Worm (Caenorhabditis elegans) whole organism, L3 larva: ENCODE measurements around the gene Y51A2B.6.

Source experiments
- ZK546.5 ChIP-seq: sonication (generic microtip); optimal IDR thresholded peaks from 2 replicates; lab custom pipeline; 2017; ENCODE audit warnings: missing biosample characterization, missing genetic modification characterization
- ceh-16 ChIP-seq: sonication (generic microtip); optimal IDR thresholded peaks from 2 replicates; lab custom pipeline; 2017; ENCODE audit warnings: missing biosample characterization, missing genetic modification characterization
- ceh-28 ChIP-seq: fragments of 150-350 bp; optimal IDR thresholded peaks from 2 replicates; lab custom pipeline; 2014; ENCODE audit warnings: missing biosample characterization, missing genetic modification reagents, missing genetic modification characterization
- egl-27 ChIP-seq: sonication (generic microtip); optimal IDR thresholded peaks from 4 replicates; lab custom pipeline; 2017; ENCODE audit warnings: missing biosample characterization, missing genetic modification reagents, missing genetic modification characterization
- egl-5 ChIP-seq: fragments of 150-350 bp; optimal IDR thresholded peaks from 2 replicates; lab custom pipeline; 2017; ENCODE audit warnings: missing biosample characterization, missing genetic modification reagents, missing genetic modification characterization, inconsistent platforms
- elt-1 ChIP-seq: fragments of 150-350 bp; optimal IDR thresholded peaks from 2 replicates; lab custom pipeline; 2014; ENCODE audit warnings: missing biosample characterization, missing genetic modification characterization
- elt-2 ChIP-seq: sonication (generic microtip); optimal IDR thresholded peaks from 2 replicates; lab custom pipeline; 2016; ENCODE audit warnings: missing genetic modification reagents, mild to moderate bottlenecking, missing genetic modification characterization, missing compliant biosample characterization
- eor-1 ChIP-seq, 2 experiments: fragments of 150-350 bp; optimal IDR thresholded peaks; 2 replicates each; lab custom pipeline; 2014 to 2018; ENCODE audit warnings: missing biosample characterization in 2 of 2, missing genetic modification characterization in 2 of 2
- fkh-2 ChIP-seq: fragments of 150-350 bp; optimal IDR thresholded peaks from 2 replicates; lab custom pipeline; 2014; ENCODE audit warnings: missing biosample characterization, missing genetic modification reagents, missing genetic modification characterization
- fos-1 ChIP-seq: fragments of 150-350 bp; optimal IDR thresholded peaks from 2 replicates; lab custom pipeline; 2014; ENCODE audit warnings: missing biosample characterization, missing genetic modification characterization
- hmg-11 ChIP-seq: sonication (generic microtip); optimal IDR thresholded peaks from 2 replicates; lab custom pipeline; 2016; ENCODE audit warnings: missing genetic modification characterization, missing compliant biosample characterization
- lin-15B ChIP-seq: fragments of 150-350 bp; optimal IDR thresholded peaks from 2 replicates; lab custom pipeline; 2014; ENCODE audit warnings: missing biosample characterization, missing genetic modification characterization
- lin-39 ChIP-seq: fragments of 150-350 bp; optimal IDR thresholded peaks from 2 replicates; lab custom pipeline; 2018; ENCODE audit warnings: missing biosample characterization, missing genetic modification reagents, missing genetic modification characterization
- lsy-12 ChIP-seq: sonication (generic microtip); optimal IDR thresholded peaks from 2 replicates; lab custom pipeline; 2016; ENCODE audit warnings: mild to moderate bottlenecking, missing genetic modification characterization, missing compliant biosample characterization
- mml-1 ChIP-seq: fragments of 150-350 bp; sonication (generic microtip); optimal IDR thresholded peaks from 3 replicates; lab custom pipeline; 2014; ENCODE audit warnings: missing biosample characterization, missing genetic modification characterization
- nhr-11 ChIP-seq: fragments of 150-350 bp; optimal IDR thresholded peaks from 2 replicates; lab custom pipeline; 2014; ENCODE audit warnings: missing biosample characterization, missing genetic modification characterization
- nhr-12 ChIP-seq: fragments of 150-350 bp; optimal IDR thresholded peaks from 2 replicates; lab custom pipeline; 2014; ENCODE audit warnings: missing biosample characterization, missing genetic modification characterization
- nhr-23 ChIP-seq: fragments of 150-350 bp; optimal IDR thresholded peaks from 2 replicates; lab custom pipeline; 2014; ENCODE audit warnings: missing biosample characterization, missing genetic modification reagents, missing genetic modification characterization
- nhr-237 ChIP-seq: fragments of 150-350 bp; optimal IDR thresholded peaks from 2 replicates; lab custom pipeline; 2014; ENCODE audit warnings: missing biosample characterization, missing genetic modification characterization
- nhr-28 ChIP-seq: fragments of 150-350 bp; optimal IDR thresholded peaks from 2 replicates; lab custom pipeline; 2014; ENCODE audit warnings: missing biosample characterization, missing genetic modification characterization
- nhr-43 ChIP-seq: sonication (generic microtip); optimal IDR thresholded peaks from 2 replicates; lab custom pipeline; 2016; ENCODE audit warnings: mild to moderate bottlenecking, missing genetic modification characterization, missing compliant biosample characterization; ENCODE audit not compliant: poor library complexity, severe bottlenecking
- nhr-67 ChIP-seq: fragments of 150-350 bp; optimal IDR thresholded peaks from 2 replicates; lab custom pipeline; 2014; ENCODE audit warnings: missing biosample characterization, missing genetic modification characterization
- nhr-77 ChIP-seq: fragments of 150-350 bp; optimal IDR thresholded peaks from 2 replicates; lab custom pipeline; 2014; ENCODE audit warnings: missing biosample characterization, missing genetic modification characterization
- pha-4 ChIP-seq: fragments of 150-350 bp; optimal IDR thresholded peaks from 2 replicates; lab custom pipeline; 2014; ENCODE audit warnings: missing biosample characterization, missing genetic modification reagents, missing genetic modification characterization
- pqm-1 ChIP-seq: fragments of 150-350 bp; optimal IDR thresholded peaks from 2 replicates; lab custom pipeline; 2017; ENCODE audit warnings: missing biosample characterization, missing genetic modification characterization, inconsistent platforms
- sea-2 ChIP-seq: fragments of 150-350 bp; sonication (generic microtip); optimal IDR thresholded peaks from 4 replicates; lab custom pipeline; 2014; ENCODE audit warnings: missing biosample characterization, missing genetic modification reagents, missing genetic modification characterization
- skn-1 ChIP-seq: fragments of 150-350 bp; optimal IDR thresholded peaks from 2 replicates; lab custom pipeline; 2014; ENCODE audit warnings: missing biosample characterization, missing genetic modification characterization
- snpc-4 ChIP-seq: fragments of 150-350 bp; optimal IDR thresholded peaks from 2 replicates; lab custom pipeline; 2014; ENCODE audit warnings: missing biosample characterization, missing genetic modification characterization
- tbx-2 ChIP-seq: sonication (generic microtip); optimal IDR thresholded peaks from 2 replicates; lab custom pipeline; 2016; ENCODE audit warnings: mild to moderate bottlenecking, missing genetic modification characterization, missing compliant biosample characterization
- unc-39 ChIP-seq: sonication (generic microtip); optimal IDR thresholded peaks from 4 replicates; lab custom pipeline; 2017; ENCODE audit warnings: missing biosample characterization, missing genetic modification characterization
- unc-62 ChIP-seq: fragments of 150-350 bp; sonication (generic microtip); optimal IDR thresholded peaks from 4 replicates; lab custom pipeline; 2014; ENCODE audit warnings: missing biosample characterization, missing genetic modification reagents, missing genetic modification characterization
- zag-1 ChIP-seq: fragments of 150-350 bp; optimal IDR thresholded peaks from 2 replicates; lab custom pipeline; 2014; ENCODE audit warnings: missing biosample characterization, missing genetic modification characterization
- ztf-4 ChIP-seq: fragments of 150-350 bp; optimal IDR thresholded peaks from 2 replicates; lab custom pipeline; 2014; ENCODE audit warnings: missing biosample characterization, missing genetic modification characterization

Y51A2B.6 gene

DNA sequence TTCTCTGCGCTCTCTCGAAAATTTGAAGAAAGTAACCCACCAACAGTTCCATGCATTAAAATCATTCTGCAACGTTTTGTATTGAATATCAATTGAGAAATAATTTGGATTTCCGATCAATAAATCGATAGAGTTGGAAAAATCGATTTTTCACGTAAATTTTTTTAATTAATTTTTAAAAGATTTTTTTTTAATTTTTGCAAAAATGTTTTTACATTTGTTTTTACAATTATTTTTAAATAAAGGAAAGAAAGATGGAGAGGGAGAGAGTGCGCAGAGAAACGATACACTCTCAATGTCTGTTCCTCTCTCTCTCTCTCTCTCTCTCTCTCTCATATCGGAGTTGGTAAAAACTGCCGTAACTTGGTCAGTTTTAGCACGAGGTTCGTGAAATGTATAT is 31.4 kb upstream of the Y51A2B.6 start, which contains the start of gene ZK262.19:
Gene ZK262.19, minus strand, starts transcription at position 101 of the 400 bp plus-strand sequence.
- TF ChIP-seq elt-1 (no peak), elt-2 (no peak), nhr-23 (tag; lab: Kevin White, UChicago) (no peak), fkh-2 (tag; lab: Kevin White, UChicago) (no peak), lin-39 (tag; lab: Kevin White, UChicago) (no peak), fos-1 (tag; lab: Kevin White, UChicago) (no peak), sea-2 (no peak), nhr-67 (no peak), skn-1 (no peak), mml-1 (tag; lab: Kevin White, UChicago) (no peak), lin-15B (no peak), ZK546.5 (tag; lab: Kevin White, UChicago) (no peak), pqm-1 (no peak), lsy-12 (tag; lab: Kevin White, UChicago) (no peak), egl-5 (tag; lab: Kevin White, UChicago) (no peak), snpc-4 (no peak), nhr-43 (no peak)

- TF ChIP-seq nhr-237: no peak
- TF ChIP-seq nhr-12 (tag; lab: Kevin White, UChicago): no peak
- TF ChIP-seq ceh-28: no peak
- TF ChIP-seq ceh-16 (tag; lab: Kevin White, UChicago): no peak
- TF ChIP-seq snpc-4: no peak
- TF ChIP-seq tbx-2 (tag; lab: Kevin White, UChicago): no peak
- no peak for TF ChIP-seq egl-27
- TF ChIP-seq nhr-43: no peak
- TF ChIP-seq nhr-67: no peak
- no peak for TF ChIP-seq nhr-23 (tag; lab: Kevin White, UChicago)
- no peak for TF ChIP-seq ztf-4 (tag; lab: Kevin White, UChicago)
- no peak for TF ChIP-seq hmg-11 (tag; lab: Kevin White, UChicago)
- no peak for TF ChIP-seq unc-62
- TF ChIP-seq nhr-77 (tag; lab: Kevin White, UChicago): no peak
Observed at ce11 chrV:18424471-18424870, 30.4 kb upstream of the Y51A2B.6 start, which contains the start of gene ZK262.4. ZK262.4 (minus strand) TSS chrV:18424571.

DNA sequence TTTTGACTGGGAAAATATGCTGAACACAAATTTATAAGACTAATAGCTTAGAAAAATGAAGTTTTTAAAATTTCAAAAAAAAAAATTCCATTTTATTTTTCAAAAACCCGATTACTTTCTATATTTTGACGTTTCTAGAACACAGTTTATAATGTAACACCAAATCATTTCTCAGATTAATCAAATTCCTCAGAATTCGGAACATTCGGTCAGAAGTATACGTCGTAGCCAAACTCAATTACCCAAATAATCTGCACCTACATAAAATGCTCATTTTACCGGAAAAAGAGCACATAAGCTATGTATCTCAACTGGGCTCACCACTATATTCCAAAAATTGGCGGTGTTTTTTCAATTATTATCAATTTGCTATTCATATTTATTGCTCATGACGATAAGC is 26.7 kb upstream of the Y51A2B.6 start, which contains the start of gene srj-26:
Gene srj-26, plus strand, starts transcription at position 301 of the 400 bp plus-strand sequence.
- TF ChIP-seq skn-1: no peak
- TF ChIP-seq nhr-67: no peak
- no peak for TF ChIP-seq eor-1 (tag; optimal IDR thresholded peaks at IDR 0.05; lab: Kevin White, UChicago)
- TF ChIP-seq nhr-237: no peak

DNA sequence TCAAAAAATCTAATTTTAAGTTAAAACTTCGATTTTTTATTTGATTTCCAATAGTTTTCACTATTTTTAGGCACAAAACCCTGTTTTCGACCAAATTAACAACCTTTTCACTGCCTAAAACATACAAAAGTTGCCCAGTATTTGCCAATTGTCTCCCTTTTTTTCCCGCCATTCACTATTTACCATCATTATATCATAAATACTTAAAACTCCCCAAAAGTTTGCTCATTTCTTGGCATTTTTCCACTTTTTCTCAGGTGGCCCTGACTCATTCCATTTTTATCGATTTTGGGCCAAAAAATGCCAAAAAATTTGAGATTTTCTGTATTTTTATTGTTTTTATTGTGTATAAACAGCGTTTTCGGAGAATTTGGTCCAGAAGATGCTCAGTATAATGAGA is 19.9 kb upstream of the Y51A2B.6 start, which contains the start of gene txt-8:
Gene txt-8, plus strand, starts transcription at position 301 of the 400 bp plus-strand sequence.
- TF ChIP-seq pha-4 (tag; lab: Kevin White, UChicago) (peak; percentile 1), elt-2 (no peak), sea-2 (no peak)

DNA sequence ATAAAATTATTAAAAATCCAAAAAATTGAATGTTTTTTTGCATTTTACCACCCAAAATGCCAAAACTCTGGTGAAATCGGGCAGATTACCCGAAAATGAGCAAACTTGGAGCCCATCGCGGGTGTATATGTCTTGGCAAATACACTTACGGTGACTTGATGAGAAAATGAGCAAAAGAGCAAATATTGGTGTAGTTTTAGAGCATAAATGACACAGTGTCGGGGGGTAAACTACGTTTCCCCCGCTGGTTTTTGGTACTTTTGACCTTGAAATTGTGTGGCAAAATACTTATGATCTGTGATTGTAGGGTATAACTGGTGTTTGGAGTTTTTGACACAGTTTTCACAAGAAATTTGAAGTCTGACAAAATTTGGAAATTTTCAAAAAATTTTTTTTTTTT is 18.8 kb upstream of the Y51A2B.6 start, which contains the start of gene ZK262.2:
Gene ZK262.2, minus strand, starts transcription at position 101 of the 400 bp plus-strand sequence.
- TF ChIP-seq pha-4 (tag; lab: Kevin White, UChicago) (peak; percentile 9), ZK546.5 (tag; lab: Kevin White, UChicago) (no peak)

DNA sequence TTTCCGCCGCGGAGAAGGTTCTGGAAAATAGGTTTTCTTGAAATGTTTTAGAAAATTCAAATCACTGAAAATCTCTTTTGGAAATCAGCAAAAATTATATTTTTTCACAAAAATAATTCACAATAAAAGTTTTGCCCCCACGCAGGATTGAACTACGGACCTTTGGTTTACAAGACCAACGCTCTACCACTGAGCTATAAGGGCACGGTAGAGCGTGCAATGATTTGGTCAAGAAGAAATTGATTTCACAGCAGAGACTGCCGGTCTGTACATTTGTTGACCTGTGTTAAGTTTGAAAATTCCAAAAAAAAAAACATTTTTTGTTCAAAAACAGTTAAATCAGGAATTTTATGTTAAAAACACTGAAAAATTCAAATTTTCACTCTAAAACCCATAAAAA is 18.2 kb upstream of the Y51A2B.6 start:
- TF ChIP-seq zag-1 (no peak), nhr-11 (no peak), elt-1 (no peak), elt-2 (peak; percentile 14), nhr-28 (tag; lab: Kevin White, UChicago) (no peak), ztf-4 (tag; lab: Kevin White, UChicago) (no peak)

DNA sequence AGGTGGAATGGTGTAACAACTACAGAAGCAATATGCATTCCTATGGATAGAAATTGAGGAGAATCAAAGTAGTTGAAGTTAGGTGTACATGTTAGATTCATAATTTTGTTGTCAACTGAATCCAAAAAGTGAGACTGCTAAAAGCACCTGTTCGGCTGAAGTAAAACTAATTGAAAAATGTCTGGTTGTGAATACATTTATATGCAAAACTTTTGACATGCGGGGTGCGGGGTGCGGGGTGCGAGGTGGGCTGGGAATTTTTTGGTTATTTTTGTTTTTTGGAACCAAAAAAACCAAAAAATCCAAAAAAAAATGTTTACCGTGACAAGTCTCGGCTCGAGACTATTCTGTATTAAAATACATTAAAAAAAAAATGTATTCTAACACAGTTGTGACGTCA is 16.0 kb upstream of the Y51A2B.6 start, which contains the start of gene srh-207:
Gene srh-207, minus strand, starts transcription at position 101 of the 400 bp plus-strand sequence.
- no peak for TF ChIP-seq ceh-28
- TF ChIP-seq lin-39 (tag; lab: Kevin White, UChicago): no peak
- TF ChIP-seq unc-39 (tag; lab: Kevin White, UChicago): no peak
- TF ChIP-seq nhr-77 (tag; lab: Kevin White, UChicago): no peak
- no peak for TF ChIP-seq hmg-11 (tag; lab: Kevin White, UChicago)
- TF ChIP-seq zag-1: no peak
- TF ChIP-seq lsy-12 (tag; lab: Kevin White, UChicago): no peak
- TF ChIP-seq snpc-4: no peak
- TF ChIP-seq nhr-28 (tag; lab: Kevin White, UChicago): no peak
